Fruit fly (Drosophila melanogaster) whole organism, embryonic: ENCODE data around the gene TH1.

Experiments used
- Atf6 ChIP-seq: fragments of 200-800 bp; sonication (Bioruptor generic); IDR thresholded peaks from 2 replicates; pipeline ENCODE4 v1.3.6; 2022; ENCODE audit warnings: missing biosample characterization, missing genetic modification characterization
- B-H1 ChIP-seq: fragments of 200-800 bp; sonication (Bioruptor generic); IDR thresholded peaks from 3 replicates; pipeline ENCODE4 v1.3.6; 2022; ENCODE audit warnings: missing biosample characterization, missing genetic modification characterization
- Blimp-1 ChIP-seq: fragments of 200-800 bp; sonication (Bioruptor generic); optimal IDR thresholded peaks from 3 replicates; lab custom pipeline; 2018; ENCODE audit warnings: missing biosample characterization, missing genetic modification characterization, mild to moderate bottlenecking, moderate library complexity, missing genetic modification reagents
- Bteb2 ChIP-seq: fragments of 200-800 bp; sonication (Bioruptor generic); optimal IDR thresholded peaks from 2 replicates; lab custom pipeline; 2016; ENCODE audit warnings: missing biosample characterization, missing genetic modification characterization
- CG10267 ChIP-seq: fragments of 200-800 bp; sonication (Bioruptor generic); optimal IDR thresholded peaks from 2 replicates; lab custom pipeline; 2018; ENCODE audit warnings: missing biosample characterization, mild to moderate bottlenecking, missing genetic modification characterization, moderate library complexity
- CG10366 ChIP-seq: fragments of 200-800 bp; sonication (Bioruptor generic); IDR thresholded peaks from 2 replicates; pipeline ENCODE4 v1.3.6; 2022; ENCODE audit warnings: missing biosample characterization, missing genetic modification characterization
- CG11093 ChIP-seq: fragments of 200-800 bp; sonication (Bioruptor generic); IDR thresholded peaks from 3 replicates; pipeline ENCODE4 v1.3.6; 2022; ENCODE audit warnings: missing biosample characterization, missing genetic modification characterization
- CG11398 ChIP-seq: fragments of 200-800 bp; sonication (Bioruptor generic); optimal IDR thresholded peaks from 2 replicates; lab custom pipeline; 2016; ENCODE audit warnings: missing biosample characterization, missing genetic modification characterization
- CG12391 ChIP-seq: fragments of 200-800 bp; sonication (Bioruptor generic); optimal IDR thresholded peaks from 3 replicates; lab custom pipeline; 2018; ENCODE audit warnings: missing biosample characterization, mild to moderate bottlenecking, missing genetic modification characterization, moderate library complexity
- CG13296 ChIP-seq: fragments of 200-800 bp; sonication (Bioruptor generic); optimal IDR thresholded peaks from 3 replicates; lab custom pipeline; 2018; ENCODE audit warnings: missing biosample characterization, mild to moderate bottlenecking, missing genetic modification characterization
- CG14050 ChIP-seq: fragments of 200-800 bp; sonication (Bioruptor generic); IDR thresholded peaks from 3 replicates; pipeline ENCODE4 v1.3.6; 2022; ENCODE audit warnings: missing biosample characterization, missing genetic modification characterization
- CG17568 ChIP-seq: fragments of 200-800 bp; sonication (Bioruptor generic); optimal IDR thresholded peaks from 2 replicates; lab custom pipeline; 2018; ENCODE audit warnings: missing biosample characterization, mild to moderate bottlenecking, missing genetic modification characterization, moderate library complexity
- CG18262 ChIP-seq: fragments of 200-800 bp; optimal IDR thresholded peaks from 3 replicates; lab custom pipeline; 2019; ENCODE audit warnings: missing biosample characterization, mild to moderate bottlenecking, missing genetic modification characterization, moderate library complexity
- CG18599 ChIP-seq: fragments of 200-800 bp; sonication (Bioruptor generic); optimal IDR thresholded peaks from 3 replicates; lab custom pipeline; 2017; ENCODE audit warnings: missing biosample characterization, missing genetic modification characterization, mild to moderate bottlenecking, moderate library complexity, missing genetic modification reagents
- CG2678 ChIP-seq: fragments of 200-800 bp; sonication (Bioruptor generic); optimal IDR thresholded peaks from 3 replicates; lab custom pipeline; 2019; ENCODE audit warnings: missing biosample characterization, mild to moderate bottlenecking, missing genetic modification characterization, moderate library complexity
- CG2889 ChIP-seq: fragments of 200-800 bp; sonication (Bioruptor generic); IDR thresholded peaks from 3 replicates; pipeline ENCODE4 v1.3.6; 2022; ENCODE audit warnings: missing biosample characterization, missing genetic modification characterization
- CG32772 ChIP-seq: fragments of 200-800 bp; sonication (Bioruptor generic); IDR thresholded peaks from 2 replicates; pipeline ENCODE4 v1.3.6; 2022; ENCODE audit warnings: missing biosample characterization, missing genetic modification characterization
- CG34376 ChIP-seq: fragments of 200-800 bp; sonication (Bioruptor generic); optimal IDR thresholded peaks from 2 replicates; lab custom pipeline; 2018; ENCODE audit warnings: missing biosample characterization, mild to moderate bottlenecking, missing genetic modification characterization
- CG4282 ChIP-seq: fragments of 200-800 bp; sonication (Bioruptor generic); optimal IDR thresholded peaks from 2 replicates; lab custom pipeline; 2016; ENCODE audit warnings: missing biosample characterization, missing genetic modification characterization
- CG4617 ChIP-seq: fragments of 200-800 bp; sonication (Bioruptor generic); optimal IDR thresholded peaks from 3 replicates; lab custom pipeline; 2016; ENCODE audit warnings: missing biosample characterization, missing genetic modification characterization, borderline replicate concordance
- CG5180 ChIP-seq: fragments of 200-800 bp; sonication (Bioruptor generic); optimal IDR thresholded peaks from 3 replicates; lab custom pipeline; 2017; ENCODE audit warnings: missing biosample characterization, missing genetic modification characterization, mild to moderate bottlenecking, moderate library complexity, missing genetic modification reagents
- CG6765 ChIP-seq: fragments of 200-800 bp; sonication (Bioruptor generic); optimal IDR thresholded peaks from 3 replicates; lab custom pipeline; 2017; ENCODE audit warnings: missing biosample characterization, mild to moderate bottlenecking, missing genetic modification characterization
- CG7372 ChIP-seq: fragments of 200-800 bp; sonication (Bioruptor generic); IDR thresholded peaks from 2 replicates; pipeline ENCODE4 v1.3.6; 2022; ENCODE audit warnings: missing biosample characterization, missing genetic modification characterization
- CG7928 ChIP-seq: fragments of 200-800 bp; sonication (Bioruptor generic); optimal IDR thresholded peaks from 2 replicates; lab custom pipeline; 2017; ENCODE audit warnings: missing biosample characterization, mild to moderate bottlenecking, missing genetic modification characterization
- CG7987 ChIP-seq: fragments of 200-800 bp; sonication (Bioruptor generic); optimal IDR thresholded peaks from 2 replicates; lab custom pipeline; 2018; ENCODE audit warnings: missing biosample characterization, mild to moderate bottlenecking, missing genetic modification characterization, moderate library complexity
- CG9609 ChIP-seq: fragments of 200-800 bp; sonication (Bioruptor generic); optimal IDR thresholded peaks from 3 replicates; lab custom pipeline; 2016; ENCODE audit warnings: missing biosample characterization, missing genetic modification characterization
- CG9817 ChIP-seq: fragments of 200-800 bp; sonication (Bioruptor generic); optimal IDR thresholded peaks from 2 replicates; lab custom pipeline; 2018; ENCODE audit warnings: missing biosample characterization, mild to moderate bottlenecking, missing genetic modification characterization, moderate library complexity
- CG9876 ChIP-seq: fragments of 200-800 bp; sonication (Bioruptor generic); optimal IDR thresholded peaks from 2 replicates; lab custom pipeline; 2016; ENCODE audit warnings: missing biosample characterization, missing genetic modification characterization
- Deaf1 ChIP-seq: fragments of 200-800 bp; optimal IDR thresholded peaks from 3 replicates; lab custom pipeline; 2019; ENCODE audit warnings: missing biosample characterization, mild to moderate bottlenecking, missing genetic modification characterization, moderate library complexity
- HLHmδ ChIP-seq: fragments of 200-800 bp; sonication (Bioruptor generic); optimal IDR thresholded peaks from 2 replicates; lab custom pipeline; 2018; ENCODE audit warnings: missing biosample characterization, mild to moderate bottlenecking, missing genetic modification characterization, moderate library complexity
- Hmx ChIP-seq: fragments of 200-800 bp; sonication (Bioruptor generic); optimal IDR thresholded peaks from 2 replicates; lab custom pipeline; 2016; ENCODE audit warnings: missing biosample characterization, missing genetic modification characterization
- Hr3 ChIP-seq: fragments of 200-800 bp; sonication (Bioruptor generic); optimal IDR thresholded peaks from 3 replicates; lab custom pipeline; 2016; ENCODE audit warnings: missing biosample characterization, missing genetic modification characterization
- Rx ChIP-seq: fragments of 200-800 bp; sonication (Bioruptor generic); IDR thresholded peaks from 2 replicates; pipeline ENCODE4 v1.3.6; 2022; ENCODE audit warnings: missing biosample characterization, missing genetic modification characterization
- ara ChIP-seq: fragments of 200-800 bp; sonication (Bioruptor generic); IDR thresholded peaks from 2 replicates; pipeline ENCODE4 v1.3.6; 2022; ENCODE audit warnings: missing biosample characterization, missing genetic modification characterization
- cad ChIP-seq: fragments of >200 bp; optimal IDR thresholded peaks from 2 replicates; lab custom pipeline; 2017; ENCODE audit warnings: missing biosample characterization, missing genetic modification characterization
- dan ChIP-seq: fragments of 200-800 bp; sonication (Bioruptor generic); IDR thresholded peaks from 2 replicates; pipeline ENCODE4 v1.3.6; 2022; ENCODE audit warnings: missing biosample characterization, missing genetic modification characterization
- danr ChIP-seq: fragments of 200-800 bp; sonication (Bioruptor generic); IDR thresholded peaks from 2 replicates; pipeline ENCODE4 v1.3.6; 2022; ENCODE audit warnings: missing biosample characterization, missing genetic modification characterization
- kni ChIP-seq: fragments of 200-800 bp; sonication (Bioruptor generic); optimal IDR thresholded peaks from 3 replicates; lab custom pipeline; 2017; ENCODE audit warnings: mild to moderate bottlenecking, missing biosample characterization, missing genetic modification reagents, missing genetic modification characterization
- lov ChIP-seq, 2 experiments: fragments of 200-800 bp in 1 of 2; fragments of >200 bp in 1 of 2; sonication (Bioruptor generic) in 1 of 2; IDR thresholded peaks in 1 of 2; optimal IDR thresholded peaks in 1 of 2; 2 replicates in 1 of 2; 3 replicates in 1 of 2; pipeline versions ENCODE4 v1.3.6 to Lab custom; 2017 to 2022; ENCODE audit warnings: missing biosample characterization in 1 of 2, missing genetic modification characterization in 1 of 2
- nmo ChIP-seq: fragments of 200-800 bp; sonication (Bioruptor generic); optimal IDR thresholded peaks from 2 replicates; lab custom pipeline; 2018; ENCODE audit warnings: missing biosample characterization, mild to moderate bottlenecking, missing genetic modification characterization, moderate library complexity
- pan ChIP-seq, 4 experiments: fragments of >200 bp in 3 of 4; fragments of 200-800 bp in 1 of 4; sonication (Bioruptor generic) in 1 of 4; optimal IDR thresholded peaks in 3 of 4; IDR thresholded peaks in 1 of 4; 2 replicates each; pipeline versions ENCODE4 v1.3.6 to Lab custom; 2017 to 2022; ENCODE audit warnings: missing biosample characterization in 2 of 4, missing genetic modification characterization in 2 of 4, mixed read lengths in 1 of 4
- pzg ChIP-seq: fragments of 200-800 bp; sonication (Bioruptor generic); optimal IDR thresholded peaks from 3 replicates; lab custom pipeline; 2018; ENCODE audit warnings: missing biosample characterization, mild to moderate bottlenecking, missing genetic modification characterization, moderate library complexity
- ro ChIP-seq: fragments of 200-800 bp; sonication (Bioruptor generic); IDR thresholded peaks from 2 replicates; pipeline ENCODE4 v1.3.6; 2022; ENCODE audit warnings: missing biosample characterization, missing genetic modification characterization
- schlank ChIP-seq: fragments of 200-800 bp; sonication (Bioruptor generic); optimal IDR thresholded peaks from 2 replicates; lab custom pipeline; 2018; ENCODE audit warnings: missing biosample characterization, mild to moderate bottlenecking, missing genetic modification characterization
- scrt ChIP-seq: fragments of 200-800 bp; sonication (Bioruptor generic); optimal IDR thresholded peaks from 2 replicates; lab custom pipeline; 2018; ENCODE audit warnings: missing biosample characterization, mild to moderate bottlenecking, missing genetic modification characterization, moderate library complexity
- tgo ChIP-seq: fragments of 200-800 bp; sonication (Bioruptor generic); IDR thresholded peaks from 3 replicates; pipeline ENCODE4 v1.3.6; 2022; ENCODE audit warnings: missing biosample characterization, missing genetic modification characterization
- tll ChIP-seq, 2 experiments: fragments of 200-800 bp in 1 of 2; fragments of >200 bp in 1 of 2; sonication (Bioruptor generic) in 1 of 2; optimal IDR thresholded peaks; 2 replicates each; lab custom pipeline; 2017 to 2019; ENCODE audit warnings: missing biosample characterization in 2 of 2, missing genetic modification characterization in 2 of 2, mild to moderate bottlenecking in 1 of 2, moderate library complexity in 1 of 2
- unc-4 ChIP-seq: fragments of 200-800 bp; sonication (Bioruptor generic); IDR thresholded peaks from 2 replicates; pipeline ENCODE4 v1.3.6; 2022; ENCODE audit warnings: missing biosample characterization, missing genetic modification characterization; ENCODE audit not compliant: partially characterized antibody
- vfl ChIP-seq: fragments of 200-800 bp; sonication (Bioruptor generic); optimal IDR thresholded peaks from 2 replicates; lab custom pipeline; 2016; ENCODE audit warnings: missing biosample characterization, missing genetic modification characterization

Gene TH1

dm6 chrX:16391397-16391796 lies at the start of gene TH1, which contains the start of gene mei-41 (continued):
- TF ChIP-seq ara (GFP tag; lab: Robert Waterston, UW) (peak; percentile 93), CG18262 (tag; lab: Kevin White, UChicago) (no peak), CG34376 (GFP tag; lab: Kevin White, UChicago) (peak; percentile 35), CG12391 (tag; lab: Kevin White, UChicago) (peak; percentile 92), CG9609 (GFP tag; lab: Kevin White, UChicago) (peak; percentile 43), B-H1 (GFP tag; lab: Robert Waterston, UW) (peak; percentile 93), pan (optimal IDR thresholded peaks at IDR 0.05; lab: Kevin White, UChicago) (no peak), pan (GFP tag; optimal IDR thresholded peaks at IDR 0.05 in 1 of 2, IDR thresholded peaks at IDR 0.05 in 1 of 2) (peak in 1 of 2 experiments; percentile 96), CG2678 (tag; lab: Kevin White, UChicago) (no peak), CG4282 (GFP tag; lab: Kevin White, UChicago) (no peak), CG7928 (GFP tag; lab: Kevin White, UChicago) (no peak), ro (GFP tag; lab: Robert Waterston, UW) (peak; percentile 91), CG14050 (GFP tag; lab: Robert Waterston, UW) (peak; percentile 89), HLHmδ (GFP tag; lab: Kevin White, UChicago) (no peak), CG17568 (GFP tag; lab: Kevin White, UChicago) (no peak), CG10366 (GFP tag; lab: Robert Waterston, UW) (peak; percentile 91), CG6765 (GFP tag; lab: Kevin White, UChicago) (peak; percentile 19), Hmx (GFP tag; lab: Kevin White, UChicago) (no peak), CG2889 (GFP tag; lab: Robert Waterston, UW) (peak; percentile 91), CG32772 (peak; percentile 96), Deaf1 (no peak), unc-4 (peak; percentile 54; the same call in 1 of the 2 replicates), cad (no peak), danr (GFP tag; lab: Robert Waterston, UW) (peak; percentile 93), scrt (GFP tag; lab: Kevin White, UChicago) (no peak), tll (GFP tag; optimal IDR thresholded peaks at IDR 0.05; lab: Kevin White, UChicago) (peak in 1 of 2 experiments; percentile 56), CG13296 (no peak), dan (GFP tag; lab: Robert Waterston, UW) (peak; percentile 75; the same call in 1 of the 2 replicates), CG9876 (GFP tag; lab: Kevin White, UChicago) (no peak), CG11093 (GFP tag; lab: Robert Waterston, UW) (peak; percentile 94), tgo (GFP tag; lab: Robert Waterston, UW) (peak; percentile 95), Rx (GFP tag; lab: Robert Waterston, UW) (peak; percentile 93), Blimp-1 (GFP tag; lab: Kevin White, UChicago) (no peak), vfl (GFP tag; lab: Kevin White, UChicago) (peak; percentile 77), Atf6 (peak; percentile 93), nmo (GFP tag; lab: Kevin White, UChicago) (peak; percentile 96), CG9817 (tag; lab: Kevin White, UChicago) (peak; percentile 93), kni (GFP tag; lab: Kevin White, UChicago) (no peak), CG11398 (GFP tag; lab: Kevin White, UChicago) (no peak), CG7372 (peak; percentile 97), CG5180 (GFP tag; lab: Kevin White, UChicago) (no peak), CG18599 (GFP tag; lab: Kevin White, UChicago) (peak; percentile 83), Hr3 (GFP tag; lab: Kevin White, UChicago) (peak; percentile 88), CG10267 (tag; lab: Kevin White, UChicago) (peak; percentile 89), CG7987 (GFP tag; lab: Kevin White, UChicago) (peak; percentile 56), schlank (tag; lab: Kevin White, UChicago) (peak; percentile 41), Bteb2 (GFP tag; lab: Kevin White, UChicago) (peak; percentile 12), CG4617 (peak; percentile 63), pzg (GFP tag; lab: Kevin White, UChicago) (peak; percentile 46), lov (optimal IDR thresholded peaks at IDR 0.05; lab: Kevin White, UChicago) (no peak), lov (GFP tag; IDR thresholded peaks at IDR 0.05; lab: Robert Waterston, UW) (peak; percentile 89)
